Fruit fly (Drosophila melanogaster): ENCODE results near the gene mys.
A peak's percentile ranks its signal among the peaks of the same experiment; 100 is the strongest.

mys gene

dm6 chrX:8100026-8100825, 38.8 kb downstream of the mys start (continued):
- no peak for TF ChIP-seq CG30020 (tag; optimal IDR thresholded peaks at IDR 0.05)
- peak; percentile 90 for TF ChIP-seq CG14014 (GFP tag; IDR thresholded peaks at IDR 0.05)
- peak; percentile 71 for TF ChIP-seq CG5245 (GFP tag; optimal IDR thresholded peaks at IDR 0.05)
- TF ChIP-seq nerfin-1 (tag; optimal IDR thresholded peaks at IDR 0.05), result peak; percentile 66
- no peak for TF ChIP-seq D (optimal IDR thresholded peaks at IDR 0.05)
- peak; percentile 78 for TF ChIP-seq D (GFP tag; optimal IDR thresholded peaks at IDR 0.05)
- TF ChIP-seq Taf1 (GFP tag; IDR thresholded peaks at IDR 0.05), result peak; percentile 51; the same call in 1 of the 2 replicates
- no peak for TF ChIP-seq gfzf (GFP tag; optimal IDR thresholded peaks at IDR 0.05)
- TF ChIP-seq CG17612 (GFP tag; IDR thresholded peaks at IDR 0.05), result peak; percentile 68
- TF ChIP-seq CG11723 (GFP tag; optimal IDR thresholded peaks at IDR 0.05), result peak; percentile 52
- TF ChIP-seq CG7556 (GFP tag; optimal IDR thresholded peaks at IDR 0.05), result peak; percentile 89
- TF ChIP-seq CG31365 (tag; optimal IDR thresholded peaks at IDR 0.05), result peak; percentile 37
- no peak for TF ChIP-seq CG3995 (GFP tag; optimal IDR thresholded peaks at IDR 0.05)
- peak; percentile 57 for TF ChIP-seq Side (GFP tag; optimal IDR thresholded peaks at IDR 0.05)
- peak; percentile 78; the same call in 2 of the 3 replicates for TF ChIP-seq Mrtf (GFP tag; IDR thresholded peaks at IDR 0.05)
- TF ChIP-seq CG7963 (GFP tag; IDR thresholded peaks at IDR 0.05; ENCODE audit: partially characterized antibody), result no peak
- no peak for TF ChIP-seq tll (GFP tag; optimal IDR thresholded peaks at IDR 0.05)
- TF ChIP-seq sug (tag; optimal IDR thresholded peaks at IDR 0.05), result peak; percentile 47
- no peak for TF ChIP-seq lov (optimal IDR thresholded peaks at IDR 0.05)
- TF ChIP-seq lov (GFP tag; IDR thresholded peaks at IDR 0.05), result peak; percentile 87; the same call in 1 of the 3 replicates
- peak; percentile 73 for TF ChIP-seq CG1529 (GFP tag; optimal IDR thresholded peaks at IDR 0.05)
- peak; percentile 57 to 75 for TF ChIP-seq dpn (GFP tag; optimal IDR thresholded peaks at IDR 0.05)
- no peak for TF ChIP-seq Doc2 (GFP tag; IDR thresholded peaks at IDR 0.05)
- no peak for TF ChIP-seq fd102C (GFP tag; optimal IDR thresholded peaks at IDR 0.05)
- TF ChIP-seq grn (GFP tag; optimal IDR thresholded peaks at IDR 0.05), result no peak
- TF ChIP-seq nerfin-2 (GFP tag; IDR thresholded peaks at IDR 0.05; ENCODE audit: partially characterized antibody), result no peak
- no peak for TF ChIP-seq pzg (GFP tag; optimal IDR thresholded peaks at IDR 0.05)
- TF ChIP-seq CG9437 (GFP tag; optimal IDR thresholded peaks at IDR 0.05), result peak; percentile 64
- no peak for TF ChIP-seq Opbp (GFP tag; IDR thresholded peaks at IDR 0.05; ENCODE audit: partially characterized antibody)
- TF ChIP-seq CG7372 (GFP tag; IDR thresholded peaks at IDR 0.05), result peak; percentile 80
- no peak for TF ChIP-seq da (GFP tag; optimal IDR thresholded peaks at IDR 0.05)
- TF ChIP-seq usp (GFP tag; optimal IDR thresholded peaks at IDR 0.05), result no peak
- TF ChIP-seq dysf (GFP tag; IDR thresholded peaks at IDR 0.05), result peak; percentile 90
- no peak for TF ChIP-seq CG8765 (GFP tag; IDR thresholded peaks at IDR 0.05)
- TF ChIP-seq slbo (GFP tag; IDR thresholded peaks at IDR 0.05), result peak; percentile 88
- peak; percentile 17 for TF ChIP-seq pb (GFP tag; optimal IDR thresholded peaks at IDR 0.05)
- TF ChIP-seq h (optimal IDR thresholded peaks at IDR 0.05), result no peak
- no peak for TF ChIP-seq Atf3 (GFP tag; optimal IDR thresholded peaks at IDR 0.05)
- TF ChIP-seq CG6254 (GFP tag; optimal IDR thresholded peaks at IDR 0.05), result peak; percentile 64
- no peak for TF ChIP-seq CG4360 (GFP tag; IDR thresholded peaks at IDR 0.05)
- TF ChIP-seq ATbp (GFP tag; optimal IDR thresholded peaks at IDR 0.05), result peak; percentile 90
- peak; percentile 92 for TF ChIP-seq Ets65A (GFP tag)
- TF ChIP-seq peb (GFP tag; IDR thresholded peaks at IDR 0.05), result peak; percentile 68
- peak; percentile 58 for TF ChIP-seq ssp (GFP tag; IDR thresholded peaks at IDR 0.05)
- peak in 1 of 2 experiments; percentile 54 for TF ChIP-seq chif (GFP tag; optimal IDR thresholded peaks at IDR 0.05)
- peak; percentile 59 for TF ChIP-seq CG31388 (GFP tag; optimal IDR thresholded peaks at IDR 0.05)
- TF ChIP-seq dan (GFP tag; IDR thresholded peaks at IDR 0.05), result no peak
- TF ChIP-seq HmgZ (tag; optimal IDR thresholded peaks at IDR 0.05), result peak; percentile 75
- TF ChIP-seq CG10274 (GFP tag; optimal IDR thresholded peaks at IDR 0.05), result peak; percentile 35
- peak; percentile 47; the same call in 1 of the 2 replicates for TF ChIP-seq CG31224 (GFP tag; IDR thresholded peaks at IDR 0.05)
- peak; percentile 79 for TF ChIP-seq lilli (GFP tag; optimal IDR thresholded peaks at IDR 0.05)
